Fruit fly (Drosophila melanogaster) whole organism, embryonic: Measurements from ENCODE around the gene rgn.

Source experiments
- Ada2b ChIP-seq: fragments of 200-800 bp; sonication (Bioruptor generic); IDR thresholded peaks from 2 replicates; pipeline ENCODE4 v1.3.6; 2022; ENCODE audit warnings: missing biosample characterization, missing genetic modification characterization
- Bgb ChIP-seq: fragments of 200-800 bp; sonication (Bioruptor generic); IDR thresholded peaks from 2 replicates; pipeline ENCODE4 v1.3.6; 2022; ENCODE audit warnings: missing biosample characterization, missing genetic modification characterization; ENCODE audit not compliant: partially characterized antibody
- CG10147 ChIP-seq: fragments of 200-800 bp; sonication (Bioruptor generic); optimal IDR thresholded peaks from 2 replicates; lab custom pipeline; 2019; ENCODE audit warnings: missing biosample characterization, mild to moderate bottlenecking, missing genetic modification characterization, moderate library complexity
- CG14860 ChIP-seq: fragments of 200-800 bp; sonication (Bioruptor generic); IDR thresholded peaks from 3 replicates; pipeline ENCODE4 v1.3.6; 2022; ENCODE audit warnings: missing biosample characterization, missing genetic modification characterization; ENCODE audit not compliant: partially characterized antibody
- CG15514 ChIP-seq: fragments of 200-800 bp; sonication (Bioruptor generic); optimal IDR thresholded peaks from 3 replicates; lab custom pipeline; 2017; ENCODE audit warnings: missing biosample characterization, missing genetic modification characterization, mild to moderate bottlenecking, moderate library complexity, missing genetic modification reagents
- CG16813 ChIP-seq: fragments of 200-800 bp; sonication (Bioruptor generic); IDR thresholded peaks from 3 replicates; pipeline ENCODE4 v1.3.6; 2022; ENCODE audit warnings: missing biosample characterization, missing genetic modification characterization; ENCODE audit not compliant: partially characterized antibody
- CG17359 ChIP-seq: fragments of 200-800 bp; sonication (Bioruptor generic); optimal IDR thresholded peaks from 3 replicates; lab custom pipeline; 2018; ENCODE audit warnings: missing biosample characterization, mild to moderate bottlenecking, missing genetic modification characterization, moderate library complexity
- CG2712 ChIP-seq: fragments of 200-800 bp; optimal IDR thresholded peaks from 3 replicates; lab custom pipeline; 2019; ENCODE audit warnings: missing biosample characterization, mild to moderate bottlenecking, missing genetic modification characterization, moderate library complexity
- CG2875 ChIP-seq: fragments of 200-800 bp; sonication (Bioruptor generic); optimal IDR thresholded peaks from 2 replicates; lab custom pipeline; 2017; ENCODE audit warnings: missing biosample characterization, mild to moderate bottlenecking, missing genetic modification characterization, missing genetic modification reagents
- CG42726 ChIP-seq: fragments of 200-800 bp; sonication (Bioruptor generic); IDR thresholded peaks from 2 replicates; pipeline ENCODE4 v1.3.6; 2022; ENCODE audit warnings: missing biosample characterization, missing genetic modification characterization; ENCODE audit not compliant: partially characterized antibody
- CG5245 ChIP-seq: fragments of 200-800 bp; sonication (Bioruptor generic); optimal IDR thresholded peaks from 3 replicates; lab custom pipeline; 2016; ENCODE audit warnings: missing biosample characterization, missing genetic modification characterization
- CG6175 ChIP-seq: fragments of 200-800 bp; sonication (Bioruptor generic); IDR thresholded peaks from 3 replicates; pipeline ENCODE4 v1.3.6; 2022; ENCODE audit warnings: missing biosample characterization, missing genetic modification characterization
- CG6791 ChIP-seq: fragments of 200-800 bp; sonication (Bioruptor generic); IDR thresholded peaks from 3 replicates; pipeline ENCODE4 v1.3.6; 2022; ENCODE audit warnings: missing biosample characterization, missing genetic modification characterization; ENCODE audit not compliant: partially characterized antibody
- CG7963 ChIP-seq: fragments of 200-800 bp; sonication (Bioruptor generic); IDR thresholded peaks from 3 replicates; pipeline ENCODE4 v1.3.6; 2022; ENCODE audit warnings: missing biosample characterization, missing genetic modification characterization; ENCODE audit not compliant: partially characterized antibody
- CG8359 ChIP-seq: fragments of 200-800 bp; sonication (Bioruptor generic); optimal IDR thresholded peaks from 2 replicates; lab custom pipeline; 2017; ENCODE audit warnings: missing biosample characterization, mild to moderate bottlenecking, missing genetic modification characterization, borderline replicate concordance
- CG9797 ChIP-seq: fragments of 200-800 bp; sonication (Bioruptor generic); optimal IDR thresholded peaks from 3 replicates; lab custom pipeline; 2018; ENCODE audit warnings: missing biosample characterization, mild to moderate bottlenecking, missing genetic modification characterization
- Dbx ChIP-seq: fragments of 200-800 bp; sonication (Bioruptor generic); IDR thresholded peaks from 3 replicates; pipeline ENCODE4 v1.3.6; 2022; ENCODE audit warnings: missing biosample characterization, missing genetic modification characterization
- Hand ChIP-seq: fragments of 200-800 bp; sonication (Bioruptor generic); optimal IDR thresholded peaks from 2 replicates; lab custom pipeline; 2017; ENCODE audit warnings: mild to moderate bottlenecking, missing biosample characterization, missing genetic modification reagents, missing genetic modification characterization
- HmgZ ChIP-seq: fragments of 200-800 bp; sonication (Bioruptor generic); optimal IDR thresholded peaks from 2 replicates; lab custom pipeline; 2018; ENCODE audit warnings: missing biosample characterization, mild to moderate bottlenecking, missing genetic modification characterization
- Hmx ChIP-seq: fragments of 200-800 bp; sonication (Bioruptor generic); optimal IDR thresholded peaks from 2 replicates; lab custom pipeline; 2016; ENCODE audit warnings: missing biosample characterization, missing genetic modification characterization
- Hr78 ChIP-seq, 2 experiments: fragments of 200-800 bp in 1 of 2; fragments of >200 bp in 1 of 2; sonication (Bioruptor generic) in 1 of 2; optimal IDR thresholded peaks; 2 replicates each; lab custom pipeline; 2017 to 2019; ENCODE audit warnings: missing biosample characterization in 2 of 2, missing genetic modification characterization in 2 of 2, mild to moderate bottlenecking in 1 of 2, moderate library complexity in 1 of 2
- MBD-R2 ChIP-seq: fragments of 200-800 bp; sonication (Bioruptor generic); IDR thresholded peaks from 2 replicates; pipeline ENCODE4 v1.3.6; 2022; ENCODE audit warnings: missing biosample characterization, missing genetic modification characterization
- MESR4 ChIP-seq: fragments of 200-800 bp; sonication (Bioruptor generic); optimal IDR thresholded peaks from 2 replicates; lab custom pipeline; 2018; ENCODE audit warnings: missing biosample characterization, mild to moderate bottlenecking, missing genetic modification characterization, moderate library complexity
- Max ChIP-seq: fragments of 200-800 bp; sonication (Bioruptor generic); optimal IDR thresholded peaks from 2 replicates; lab custom pipeline; 2016; ENCODE audit warnings: missing biosample characterization, mild to moderate bottlenecking, missing genetic modification characterization
- Mes4 ChIP-seq: fragments of 200-800 bp; sonication (Bioruptor generic); optimal IDR thresholded peaks from 2 replicates; lab custom pipeline; 2016; ENCODE audit warnings: missing biosample characterization, missing genetic modification characterization
- Ravus ChIP-seq: fragments of 200-800 bp; sonication (Bioruptor generic); IDR thresholded peaks from 2 replicates; pipeline ENCODE4 v1.3.6; 2022; ENCODE audit warnings: missing biosample characterization, missing genetic modification characterization
- Rfx ChIP-seq: fragments of 200-800 bp; sonication (Bioruptor generic); IDR thresholded peaks from 2 replicates; pipeline ENCODE4 v1.3.6; 2022; ENCODE audit warnings: missing biosample characterization, missing genetic modification characterization
- Rx ChIP-seq: fragments of 200-800 bp; sonication (Bioruptor generic); IDR thresholded peaks from 2 replicates; pipeline ENCODE4 v1.3.6; 2022; ENCODE audit warnings: missing biosample characterization, missing genetic modification characterization
- Scr ChIP-seq: fragments of 200-800 bp; sonication (Bioruptor generic); IDR thresholded peaks from 2 replicates; pipeline ENCODE4 v1.3.6; 2022; ENCODE audit warnings: missing biosample characterization, missing genetic modification characterization; ENCODE audit not compliant: partially characterized antibody
- Sin3A ChIP-seq: fragments of >200 bp; optimal IDR thresholded peaks from 2 replicates; lab custom pipeline; 2018
- Sry-δ ChIP-seq: fragments of 200-800 bp; sonication (Bioruptor generic); optimal IDR thresholded peaks from 2 replicates; lab custom pipeline; 2016; ENCODE audit warnings: missing biosample characterization, missing genetic modification characterization
- amos ChIP-seq: fragments of 200-800 bp; sonication (Bioruptor generic); IDR thresholded peaks from 2 replicates; pipeline ENCODE4 v1.3.6; 2022; ENCODE audit warnings: missing biosample characterization, missing genetic modification characterization; ENCODE audit not compliant: partially characterized antibody
- ci ChIP-seq: fragments of 200-800 bp; sonication (Bioruptor generic); IDR thresholded peaks from 3 replicates; pipeline ENCODE4 v1.3.6; 2022; ENCODE audit warnings: missing biosample characterization, missing genetic modification characterization
- crol ChIP-seq: fragments of 200-800 bp; sonication (Bioruptor generic); IDR thresholded peaks from 2 replicates; pipeline ENCODE4 v1.3.6; 2022; ENCODE audit warnings: missing biosample characterization, missing genetic modification characterization
- gem ChIP-seq: fragments of 200-800 bp; sonication (Bioruptor generic); optimal IDR thresholded peaks from 2 replicates; lab custom pipeline; 2019; ENCODE audit warnings: missing biosample characterization, mild to moderate bottlenecking, missing genetic modification characterization, moderate library complexity
- gsb ChIP-seq: fragments of 200-800 bp; sonication (Bioruptor generic); IDR thresholded peaks from 2 replicates; pipeline ENCODE4 v1.3.6; 2022; ENCODE audit warnings: missing biosample characterization, missing genetic modification characterization
- gt ChIP-seq: fragments of 200-800 bp; sonication (Bioruptor generic); IDR thresholded peaks from 2 replicates; pipeline ENCODE4 v1.3.6; 2022; ENCODE audit warnings: missing biosample characterization, missing genetic modification characterization
- her ChIP-seq: fragments of 200-800 bp; sonication (Bioruptor generic); optimal IDR thresholded peaks from 2 replicates; lab custom pipeline; 2016; ENCODE audit warnings: missing biosample characterization, missing genetic modification characterization
- inv ChIP-seq: fragments of 200-800 bp; sonication (Bioruptor generic); IDR thresholded peaks from 2 replicates; pipeline ENCODE4 v1.3.6; 2022; ENCODE audit warnings: missing biosample characterization, missing genetic modification characterization; ENCODE audit not compliant: partially characterized antibody
- jigr1 ChIP-seq: fragments of 200-800 bp; sonication (Bioruptor generic); IDR thresholded peaks from 3 replicates; pipeline ENCODE4 v1.3.6; 2022; ENCODE audit warnings: missing biosample characterization, missing genetic modification characterization
- knrl ChIP-seq: fragments of 200-800 bp; sonication (Bioruptor generic); IDR thresholded peaks from 3 replicates; pipeline ENCODE4 v1.3.6; 2022; ENCODE audit warnings: missing biosample characterization, missing genetic modification characterization; ENCODE audit not compliant: partially characterized antibody
- salm ChIP-seq: fragments of 200-800 bp; sonication (Bioruptor generic); optimal IDR thresholded peaks from 2 replicates; lab custom pipeline; 2018; ENCODE audit warnings: missing biosample characterization, mild to moderate bottlenecking, missing genetic modification characterization
- so ChIP-seq: fragments of 200-800 bp; sonication (Bioruptor generic); IDR thresholded peaks from 3 replicates; pipeline ENCODE4 v1.3.6; 2022; ENCODE audit warnings: missing biosample characterization, missing genetic modification characterization
- sug ChIP-seq: fragments of 200-800 bp; optimal IDR thresholded peaks from 2 replicates; lab custom pipeline; 2019; ENCODE audit warnings: missing biosample characterization, mild to moderate bottlenecking, missing genetic modification characterization, moderate library complexity
- vfl ChIP-seq: fragments of 200-800 bp; sonication (Bioruptor generic); optimal IDR thresholded peaks from 2 replicates; lab custom pipeline; 2016; ENCODE audit warnings: missing biosample characterization, missing genetic modification characterization
- vnd ChIP-seq: fragments of 200-800 bp; sonication (Bioruptor generic); IDR thresholded peaks from 3 replicates; pipeline ENCODE4 v1.3.6; 2022; ENCODE audit warnings: missing biosample characterization, missing genetic modification characterization; ENCODE audit not compliant: partially characterized antibody
- wor ChIP-seq: fragments of 200-800 bp; sonication (Bioruptor generic); IDR thresholded peaks from 2 replicates; pipeline ENCODE4 v1.3.6; 2022; ENCODE audit warnings: missing biosample characterization, missing genetic modification characterization
- zen2 ChIP-seq: fragments of 200-800 bp; sonication (Bioruptor generic); IDR thresholded peaks from 3 replicates; pipeline ENCODE4 v1.3.6; 2022; ENCODE audit warnings: missing biosample characterization, missing genetic modification characterization; ENCODE audit not compliant: partially characterized antibody

rgn gene

DNA sequence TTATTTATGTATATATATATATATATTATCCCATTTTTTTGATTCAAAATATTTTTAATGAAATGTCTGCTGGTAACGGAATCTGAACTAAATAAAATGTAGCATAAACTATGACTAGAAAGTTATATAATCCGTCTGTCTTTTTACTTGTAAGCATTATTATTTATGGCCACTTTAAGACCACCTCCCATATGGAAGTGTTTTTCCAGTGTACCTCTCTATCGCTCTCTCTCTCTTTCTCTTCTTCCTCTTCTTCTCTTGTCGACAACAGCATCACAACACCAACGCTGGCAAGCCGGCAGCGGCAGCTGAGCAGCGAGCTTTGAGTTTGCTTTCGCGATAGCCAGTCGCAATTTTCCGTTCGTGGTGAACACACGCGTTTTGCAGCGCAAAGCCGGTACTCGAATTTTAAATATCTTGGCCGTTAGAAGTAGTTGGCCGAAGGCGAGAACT is at the start of gene rgn (continued):
- TF ChIP-seq zen2 (GFP tag; lab: Robert Waterston, UW) (no peak), CG8359 (GFP tag; lab: Kevin White, UChicago) (no peak), so (GFP tag; lab: Robert Waterston, UW) (peak; percentile 72; the same call in 2 of the 3 replicates), salm (tag; lab: Kevin White, UChicago) (no peak), Hr78 (GFP tag; optimal IDR thresholded peaks at IDR 0.05; lab: Kevin White, UChicago) (no peak), gem (tag; lab: Kevin White, UChicago) (peak; percentile 90), ci (GFP tag; lab: Robert Waterston, UW) (peak; percentile 76), crol (GFP tag; lab: Robert Waterston, UW) (no peak), CG6175 (GFP tag; lab: Robert Waterston, UW) (no peak), Mes4 (no peak), Hmx (GFP tag; lab: Kevin White, UChicago) (no peak), Ada2b (GFP tag; lab: Robert Waterston, UW) (peak; percentile 81), jigr1 (GFP tag; lab: Robert Waterston, UW) (no peak), gt (GFP tag; lab: Robert Waterston, UW) (no peak), Hand (GFP tag; lab: Kevin White, UChicago) (peak; percentile 80), gsb (peak; percentile 51; the same call in 1 of the 2 replicates), CG5245 (GFP tag; lab: Kevin White, UChicago) (peak; percentile 35), Rx (GFP tag; lab: Robert Waterston, UW) (peak; percentile 68), MESR4 (GFP tag; lab: Kevin White, UChicago) (no peak), Dbx (GFP tag; lab: Robert Waterston, UW) (peak; percentile 85), CG2875 (peak; percentile 33)

DNA sequence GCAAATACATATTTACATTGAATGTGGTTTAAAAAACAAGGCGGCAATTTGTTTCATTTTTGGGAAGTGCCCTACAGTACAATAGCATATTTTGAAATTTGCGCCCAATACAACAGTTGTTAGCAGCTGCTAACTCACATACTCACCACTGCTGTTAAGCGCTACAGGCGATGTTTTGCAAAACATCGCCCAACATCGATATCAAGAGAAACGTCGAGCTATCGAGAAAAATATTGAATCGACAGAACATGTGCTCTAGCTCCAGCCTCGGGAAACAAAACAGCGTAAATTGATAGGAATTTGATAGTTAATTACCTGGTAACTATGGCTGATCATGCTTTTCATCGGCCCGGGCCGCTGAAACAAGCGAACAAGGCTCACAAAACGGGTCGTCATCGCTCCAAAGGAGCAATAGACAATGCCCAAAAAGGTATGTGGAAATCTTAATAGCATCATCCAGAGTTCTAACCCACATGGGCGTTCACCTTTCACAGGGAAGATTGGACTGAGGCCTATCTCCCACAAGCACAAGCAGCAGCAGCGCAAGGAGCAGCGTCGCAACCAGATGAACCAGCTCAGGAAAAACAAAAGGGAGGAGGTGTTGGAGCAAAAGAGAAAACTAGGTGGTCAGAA is 47.2 kb upstream of the rgn start, which contains the start of gene Tsr1:
Gene Tsr1 (plus strand): TSS at position 217 of the 633 bp plus-strand sequence.
- TF ChIP-seq MBD-R2 (GFP tag; lab: Robert Waterston, UW) (peak; percentile 47), CG10147 (GFP tag; lab: Kevin White, UChicago) (no peak), amos (GFP tag; lab: Robert Waterston, UW) (peak; percentile 93), her (GFP tag; lab: Kevin White, UChicago) (peak; percentile 39), CG16813 (GFP tag; lab: Robert Waterston, UW) (peak; percentile 81), vnd (GFP tag; lab: Robert Waterston, UW) (peak; percentile 79), vfl (GFP tag; lab: Kevin White, UChicago) (no peak), CG7963 (GFP tag; lab: Robert Waterston, UW) (peak; percentile 83), wor (GFP tag; lab: Robert Waterston, UW) (no peak), sug (tag; lab: Kevin White, UChicago) (no peak), Ravus (GFP tag; lab: Robert Waterston, UW) (no peak), CG42726 (GFP tag; lab: Robert Waterston, UW) (peak; percentile 83), Scr (peak; percentile 89), CG15514 (GFP tag; lab: Kevin White, UChicago) (peak; percentile 54), Max (GFP tag; lab: Kevin White, UChicago) (peak; percentile 76), CG9797 (peak; percentile 12), Rfx (GFP tag; lab: Robert Waterston, UW) (peak; percentile 14; the same call in 1 of the 2 replicates), CG6791 (GFP tag; lab: Robert Waterston, UW) (peak; percentile 82), CG17359 (no peak), CG14860 (GFP tag; lab: Robert Waterston, UW) (peak; percentile 69), knrl (GFP tag; lab: Robert Waterston, UW) (peak; percentile 76; the same call in 2 of the 3 replicates), CG2712 (peak; percentile 59), Sin3A (lab: Kevin White, UChicago) (peak; percentile 24), Sry-δ (GFP tag; lab: Kevin White, UChicago) (peak; percentile 74), HmgZ (tag; lab: Kevin White, UChicago) (peak; percentile 33), Bgb (GFP tag; lab: Robert Waterston, UW) (peak; percentile 92), inv (peak; percentile 70)
